Fruit fly (Drosophila melanogaster) whole organism, prepupa: ENCODE data around the gene CG43813.

Experiments
- CG9139 ChIP-seq: fragments of 200-800 bp; sonication (Bioruptor generic); optimal IDR thresholded peaks from 3 replicates; lab custom pipeline; 2017; ENCODE audit warnings: missing biosample characterization, mild to moderate bottlenecking, missing genetic modification characterization
- Eip75B ChIP-seq: fragments of 200-800 bp; sonication (Bioruptor generic); optimal IDR thresholded peaks from 3 replicates; lab custom pipeline; 2016; ENCODE audit warnings: missing biosample characterization, missing genetic modification characterization
- Eip78C ChIP-seq: fragments of 200-800 bp; sonication (Bioruptor generic); peaks from one replicate; lab custom pipeline; 2016; ENCODE audit warnings: missing biosample characterization, missing genetic modification characterization
- Gug ChIP-seq: fragments of 200-800 bp; sonication (Bioruptor generic); IDR thresholded peaks from 2 replicates; pipeline ENCODE4 v1.3.6; 2022; ENCODE audit warnings: missing biosample characterization, missing genetic modification characterization
- Lpt ChIP-seq: fragments of 200-800 bp; sonication (Bioruptor generic); optimal IDR thresholded peaks from 3 replicates; lab custom pipeline; 2016; ENCODE audit warnings: missing biosample characterization, missing genetic modification characterization
- OdsH ChIP-seq: fragments of 200-800 bp; sonication (Bioruptor generic); optimal IDR thresholded peaks from 3 replicates; lab custom pipeline; 2016; ENCODE audit warnings: missing biosample characterization, missing genetic modification characterization
- Smox ChIP-seq: fragments of 200-800 bp; sonication (Bioruptor generic); optimal IDR thresholded peaks from 3 replicates; lab custom pipeline; 2016; ENCODE audit warnings: missing biosample characterization, missing genetic modification characterization
- Sox14 ChIP-seq: fragments of 200-800 bp; sonication (Bioruptor generic); optimal IDR thresholded peaks from 3 replicates; lab custom pipeline; 2016; ENCODE audit warnings: missing biosample characterization, missing genetic modification characterization
- cyc ChIP-seq: fragments of 200-800 bp; sonication (Bioruptor generic); optimal IDR thresholded peaks from 3 replicates; lab custom pipeline; 2016; ENCODE audit warnings: missing biosample characterization, missing genetic modification characterization
- fkh ChIP-seq: fragments of 200-800 bp; sonication (Bioruptor generic); optimal IDR thresholded peaks from 3 replicates; lab custom pipeline; 2017; ENCODE audit warnings: missing biosample characterization, mild to moderate bottlenecking, missing genetic modification characterization, moderate library complexity
- salr ChIP-seq, 2 experiments: fragments of 200-800 bp; sonication (Bioruptor generic); optimal IDR thresholded peaks; 3 replicates each; lab custom pipeline; 2016 to 2018; ENCODE audit warnings: missing biosample characterization in 2 of 2, missing genetic modification characterization in 2 of 2, mild to moderate bottlenecking in 1 of 2

- TF ChIP-seq salr (GFP tag; optimal IDR thresholded peaks at IDR 0.05; lab: Kevin White, UChicago) (no peak), Sox14 (GFP tag; lab: Kevin White, UChicago) (no peak), cyc (no peak), Eip75B (GFP tag; lab: Kevin White, UChicago) (no peak), Smox (GFP tag; lab: Kevin White, UChicago) (no peak), fkh (peak; percentile 97), Eip78C (GFP tag; lab: Kevin White, UChicago) (peak; percentile 68), Gug (GFP tag; lab: Robert Waterston, UW) (no peak; the same call in 1 of the 2 replicates), Lpt (GFP tag; lab: Kevin White, UChicago) (peak; percentile 43), OdsH (GFP tag; lab: Kevin White, UChicago) (no peak), CG9139 (GFP tag; lab: Kevin White, UChicago) (peak; percentile 6)
These were observed 22.0 kb upstream of the CG43813 start for dm6 chr2L:12365964-12366482.
